Worm (Caenorhabditis elegans): ENCODE measurements around the gene panl-2.

The panl-2 gene

DNA sequence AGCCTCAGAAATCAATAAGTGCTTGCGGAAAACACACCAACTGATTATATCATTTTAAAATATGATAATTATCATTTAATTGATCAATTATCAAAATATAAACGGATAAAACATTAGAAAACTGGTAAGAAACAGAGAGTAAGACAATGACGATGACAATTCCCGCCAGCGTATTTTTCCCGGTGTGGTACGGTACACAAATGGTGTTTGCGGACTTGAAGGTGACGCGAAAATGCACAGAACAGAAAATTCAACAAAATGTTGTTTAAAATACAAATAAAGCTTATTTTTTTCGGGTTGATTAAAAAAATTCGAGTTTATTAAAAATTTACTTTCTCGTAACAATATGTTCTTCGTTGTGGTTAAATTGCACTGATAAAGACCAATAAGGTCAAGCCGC lies 6.8 kb downstream of the panl-2 start (continued):
- TF ChIP-seq zfh-2 (GFP tag; conservative IDR thresholded peaks at IDR 0.05), result no peak
- TF ChIP-seq cebp-1 (GFP tag; IDR thresholded peaks at IDR 0.05), result no peak
- TF ChIP-seq cebp-1 (tag; optimal IDR thresholded peaks at IDR 0.05), result peak; percentile 17
- TF ChIP-seq F49E8.2 (tag; optimal IDR thresholded peaks at IDR 0.05; ENCODE audit: insufficient read depth), result peak; percentile 13
- TF ChIP-seq snpc-3.4 (tag; optimal IDR thresholded peaks at IDR 0.05), result peak; percentile 38
- TF ChIP-seq lin-26 (GFP tag; IDR thresholded peaks at IDR 0.05), result no peak

DNA sequence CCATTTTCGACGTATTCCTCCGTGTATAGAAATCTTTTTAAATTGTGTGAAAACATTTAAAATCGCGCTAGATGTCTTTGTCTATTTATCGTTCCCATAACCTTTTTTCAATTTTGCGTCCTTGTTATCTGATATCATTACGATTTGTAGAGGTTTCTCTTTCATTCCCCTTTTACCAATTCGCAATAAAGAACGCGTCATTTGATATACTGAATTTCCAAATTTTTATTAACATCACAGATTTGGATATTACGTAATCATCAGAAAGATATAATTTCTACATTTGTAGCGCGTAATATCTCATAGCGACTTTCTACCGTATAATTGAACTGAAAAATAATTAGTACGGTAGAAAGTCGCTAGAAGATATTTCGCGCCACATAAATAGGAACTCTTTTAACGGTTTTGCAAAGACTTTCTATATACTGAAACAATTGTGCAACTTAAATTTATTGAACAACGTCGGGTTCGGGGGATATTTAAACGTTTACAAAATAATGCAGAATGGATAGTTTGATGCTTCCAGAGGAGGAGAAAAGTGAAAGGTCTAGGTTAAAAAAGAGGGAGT lies 9.2 kb downstream of the panl-2 start:
- TF ChIP-seq Y53G8AR.9 (GFP tag; conservative IDR thresholded peaks at IDR 0.05), result 0 out of 2 replicates have a peak, but pooled peaks have one; percentile 22
- no peak for TF ChIP-seq ama-1 (optimal IDR thresholded peaks at IDR 0.05)
- peak in 1 of 2 experiments; percentile 75 for TF ChIP-seq ama-1 (GFP tag; optimal IDR thresholded peaks at IDR 0.05)
- no peak for TF ChIP-seq nhr-80 (tag; optimal IDR thresholded peaks at IDR 0.05)
- peak; percentile 28; the same call in 1 of the 2 replicates for TF ChIP-seq hsf-1 (GFP tag; IDR thresholded peaks at IDR 0.05)
- TF ChIP-seq F39B2.1 (GFP tag; IDR thresholded peaks at IDR 0.05), result 0 out of 2 replicates have a peak, but pooled peaks have one; percentile 13
- no peak for TF ChIP-seq ceh-27 (GFP tag; optimal IDR thresholded peaks at IDR 0.05)
- TF ChIP-seq nfyb-1 (GFP tag; IDR thresholded peaks at IDR 0.05), result peak; percentile 49; the same call in 1 of the 2 replicates
- TF ChIP-seq pbrm-1 (GFP tag; IDR thresholded peaks at IDR 0.05), result 0 out of 2 replicates have a peak, but pooled peaks have one; percentile 21
- no peak for TF ChIP-seq ztf-6 (GFP tag; IDR thresholded peaks at IDR 0.05)
- peak; percentile 76 for TF ChIP-seq madf-6 (GFP tag; IDR thresholded peaks at IDR 0.05)
- 0 out of 2 replicates have a peak, but pooled peaks have one; percentile 46 for TF ChIP-seq Y56A3A.18 (GFP tag; IDR thresholded peaks at IDR 0.05)
- TF ChIP-seq ets-4 (GFP tag; optimal IDR thresholded peaks at IDR 0.05), result no peak
- no peak for TF ChIP-seq lsy-27 (tag; optimal IDR thresholded peaks at IDR 0.05; ENCODE audit: borderline replicate concordance, insufficient read depth)
- TF ChIP-seq efl-1 (GFP tag; optimal IDR thresholded peaks at IDR 0.05), result peak; percentile 64
- TF ChIP-seq unc-130 (GFP tag; optimal IDR thresholded peaks at IDR 0.05), result no peak
- TF ChIP-seq snpc-3.4 (tag; optimal IDR thresholded peaks at IDR 0.05), result peak; percentile 52
- no peak for TF ChIP-seq lin-26 (GFP tag; IDR thresholded peaks at IDR 0.05)
- TF ChIP-seq repo-1 (tag; optimal IDR thresholded peaks at IDR 0.05), result peak; percentile 5
- TF ChIP-seq him-1 (tag; optimal IDR thresholded peaks at IDR 0.05), result peak; percentile 99
- TF ChIP-seq dpl-1 (GFP tag; optimal IDR thresholded peaks at IDR 0.05), result peak; percentile 18
- no peak for TF ChIP-seq unc-62 (GFP tag; optimal IDR thresholded peaks at IDR 0.05)
- TF ChIP-seq rec-8 (tag; optimal IDR thresholded peaks at IDR 0.05), result peak in 1 of 2 experiments; percentile 9
- TF ChIP-seq nhr-179 (tag; optimal IDR thresholded peaks at IDR 0.05), result no peak
- TF ChIP-seq F22D6.2 (tag; optimal IDR thresholded peaks at IDR 0.05), result no peak
- TF ChIP-seq tbx-9 (tag; optimal IDR thresholded peaks at IDR 0.05; ENCODE audit: borderline replicate concordance), result no peak
- peak; percentile 62; the same call in 1 of the 2 replicates for TF ChIP-seq Y79H2A.3 (GFP tag; conservative IDR thresholded peaks at IDR 0.05)
- no peak for TF ChIP-seq akir-1 (GFP tag; optimal IDR thresholded peaks at IDR 0.05)
- TF ChIP-seq ceh-40 (GFP tag; IDR thresholded peaks at IDR 0.05), result no peak
- TF ChIP-seq Y95B8A.8 (GFP tag; IDR thresholded peaks at IDR 0.05), result peak; percentile 12; the same call in 1 of the 2 replicates
- TF ChIP-seq K11D2.4 (GFP tag; IDR thresholded peaks at IDR 0.05), result no peak
- no peak for TF ChIP-seq tlf-1 (GFP tag; optimal IDR thresholded peaks at IDR 0.05)
- TF ChIP-seq nfya-1 (tag; optimal IDR thresholded peaks at IDR 0.05; ENCODE audit: borderline replicate concordance, insufficient read depth), result no peak
- TF ChIP-seq dpff-1 (tag; optimal IDR thresholded peaks at IDR 0.05), result peak; percentile 40
- no peak for TF ChIP-seq atf-7 (tag; optimal IDR thresholded peaks at IDR 0.05)
- TF ChIP-seq hrde-1 (tag; optimal IDR thresholded peaks at IDR 0.05; ENCODE audit: borderline replicate concordance), result peak; percentile 54
- peak; percentile 45; the same call in 1 of the 2 replicates for TF ChIP-seq madf-8 (GFP tag; conservative IDR thresholded peaks at IDR 0.05)
- no peak for TF ChIP-seq ZK185.1 (tag; optimal IDR thresholded peaks at IDR 0.05; ENCODE audit: poor library complexity, severe bottlenecking)
- TF ChIP-seq rcor-1 (GFP tag; IDR thresholded peaks at IDR 0.05), result no peak
- no peak for TF ChIP-seq K12H6.12 (tag; optimal IDR thresholded peaks at IDR 0.05)
- TF ChIP-seq B0336.3 (GFP tag; IDR thresholded peaks at IDR 0.05), result peak; percentile 82
- TF ChIP-seq sea-2 (GFP tag; IDR thresholded peaks at IDR 0.05), result no peak

All from whole organism, young adult.